Worm (Caenorhabditis elegans) whole organism, mixed stage, embryonic: ENCODE results near the gene F36A4.2.

Source experiments
- M03D4.4 ChIP-seq: sonication (generic microtip); optimal IDR thresholded peaks from 2 replicates; lab custom pipeline; 2017; ENCODE audit warnings: mild to moderate bottlenecking, missing genetic modification characterization, missing compliant biosample characterization
- ceh-39 ChIP-seq: fragments of 150-350 bp; optimal IDR thresholded peaks from 2 replicates; lab custom pipeline; 2014; ENCODE audit warnings: missing biosample characterization, missing genetic modification characterization
- ceh-43 ChIP-seq: fragments of 200-800 bp; sonication (Bioruptor generic); optimal IDR thresholded peaks from 2 replicates; lab custom pipeline; 2018; ENCODE audit warnings: mild to moderate bottlenecking, missing genetic modification characterization, moderate library complexity, missing compliant biosample characterization
- ceh-83 ChIP-seq: fragments of 200-800 bp; sonication (Bioruptor generic); optimal IDR thresholded peaks from 2 replicates; lab custom pipeline; 2018; ENCODE audit warnings: mild to moderate bottlenecking, missing genetic modification characterization, missing compliant biosample characterization
- ces-1 ChIP-seq: fragments of 150-350 bp; optimal IDR thresholded peaks from 2 replicates; lab custom pipeline; 2014; ENCODE audit warnings: missing biosample characterization, missing genetic modification reagents, missing genetic modification characterization
- cnd-1 ChIP-seq: fragments of 200-800 bp; sonication (Bioruptor generic); optimal IDR thresholded peaks from 2 replicates; lab custom pipeline; 2018; ENCODE audit warnings: mild to moderate bottlenecking, missing genetic modification characterization, missing compliant biosample characterization
- drap-1 ChIP-seq: fragments of 200-800 bp; sonication (Bioruptor generic); optimal IDR thresholded peaks from 3 replicates; lab custom pipeline; 2018; ENCODE audit warnings: mild to moderate bottlenecking, missing genetic modification characterization, missing compliant biosample characterization
- elt-1 ChIP-seq: sonication (generic microtip); optimal IDR thresholded peaks from 2 replicates; lab custom pipeline; 2017; ENCODE audit warnings: missing genetic modification characterization, mild to moderate bottlenecking, missing compliant biosample characterization, antibody characterized with exemption, moderate library complexity, borderline replicate concordance; ENCODE audit not compliant: insufficient read depth
- elt-3 ChIP-seq: fragments of 150-350 bp; optimal IDR thresholded peaks from 2 replicates; lab custom pipeline; 2014; ENCODE audit warnings: missing biosample characterization, missing genetic modification characterization
- flh-1 ChIP-seq: fragments of 200-800 bp; sonication (Bioruptor generic); optimal IDR thresholded peaks from 2 replicates; lab custom pipeline; 2018; ENCODE audit warnings: mild to moderate bottlenecking, missing genetic modification characterization, moderate library complexity, missing compliant biosample characterization
- ham-2 ChIP-seq: fragments of 200-800 bp; sonication (Bioruptor generic); optimal IDR thresholded peaks from 2 replicates; lab custom pipeline; 2018; ENCODE audit warnings: mild to moderate bottlenecking, missing genetic modification characterization, missing compliant biosample characterization
- hlh-1 ChIP-seq: fragments of 150-350 bp; optimal IDR thresholded peaks from 2 replicates; lab custom pipeline; 2014; ENCODE audit warnings: missing biosample characterization, missing genetic modification reagents, missing genetic modification characterization
- lin-13 ChIP-seq: fragments of 150-350 bp; optimal IDR thresholded peaks from 2 replicates; lab custom pipeline; 2014; ENCODE audit warnings: missing biosample characterization, missing genetic modification characterization
- lin-32 ChIP-seq: fragments of 200-800 bp; sonication (Bioruptor generic); optimal IDR thresholded peaks from 2 replicates; lab custom pipeline; 2018; ENCODE audit warnings: mild to moderate bottlenecking, missing genetic modification characterization, missing compliant biosample characterization
- lsy-2 ChIP-seq: fragments of 150-350 bp; optimal IDR thresholded peaks from 2 replicates; lab custom pipeline; 2014; ENCODE audit warnings: missing biosample characterization, missing genetic modification characterization
- mab-5 ChIP-seq: fragments of 150-350 bp; optimal IDR thresholded peaks from 2 replicates; lab custom pipeline; 2014; ENCODE audit warnings: missing biosample characterization, missing genetic modification characterization
- mep-1 ChIP-seq: fragments of 150-350 bp; optimal IDR thresholded peaks from 2 replicates; lab custom pipeline; 2017; ENCODE audit warnings: missing biosample characterization, missing genetic modification reagents, missing genetic modification characterization, inconsistent platforms
- mls-2 ChIP-seq: sonication (generic microtip); optimal IDR thresholded peaks from 2 replicates; lab custom pipeline; 2016; ENCODE audit warnings: mild to moderate bottlenecking, missing genetic modification characterization, moderate library complexity, missing compliant biosample characterization
- nhr-12 ChIP-seq: fragments of 150-350 bp; optimal IDR thresholded peaks from 2 replicates; lab custom pipeline; 2014; ENCODE audit warnings: missing biosample characterization, missing genetic modification characterization
- nhr-2 ChIP-seq: fragments of 150-350 bp; optimal IDR thresholded peaks from 2 replicates; lab custom pipeline; 2014; ENCODE audit warnings: missing biosample characterization, missing genetic modification characterization
- nhr-237 ChIP-seq: fragments of 150-350 bp; optimal IDR thresholded peaks from 2 replicates; lab custom pipeline; 2014; ENCODE audit warnings: missing biosample characterization, missing genetic modification characterization
- nhr-28 ChIP-seq: fragments of 150-350 bp; optimal IDR thresholded peaks from 2 replicates; lab custom pipeline; 2014; ENCODE audit warnings: missing biosample characterization, missing genetic modification characterization
- nhr-76 ChIP-seq: sonication (generic microtip); optimal IDR thresholded peaks from 2 replicates; lab custom pipeline; 2017; ENCODE audit warnings: missing biosample characterization, missing genetic modification characterization
- sem-2 ChIP-seq: fragments of 200-800 bp; sonication (Bioruptor generic); optimal IDR thresholded peaks from 2 replicates; lab custom pipeline; 2018; ENCODE audit warnings: mild to moderate bottlenecking, missing genetic modification characterization, missing compliant biosample characterization
- snpc-4 ChIP-seq: fragments of 150-350 bp; optimal IDR thresholded peaks from 2 replicates; lab custom pipeline; 2014; ENCODE audit warnings: missing biosample characterization, missing genetic modification characterization
- sptf-1 ChIP-seq: sonication (generic microtip); optimal IDR thresholded peaks from 2 replicates; lab custom pipeline; 2017; ENCODE audit warnings: mild to moderate bottlenecking, missing genetic modification characterization, moderate library complexity, missing compliant biosample characterization
- tbx-8 ChIP-seq: fragments of 200-800 bp; sonication (Bioruptor generic); optimal IDR thresholded peaks from 2 replicates; lab custom pipeline; 2018; ENCODE audit warnings: mild to moderate bottlenecking, missing genetic modification characterization, moderate library complexity, missing compliant biosample characterization
- unc-120 ChIP-seq: sonication (generic microtip); optimal IDR thresholded peaks from 2 replicates; lab custom pipeline; 2017; ENCODE audit warnings: missing genetic modification characterization, missing compliant biosample characterization; ENCODE audit not compliant: poor library complexity, severe bottlenecking
- unc-39 ChIP-seq: fragments of 150-350 bp; optimal IDR thresholded peaks from 2 replicates; lab custom pipeline; 2014; ENCODE audit warnings: missing biosample characterization, missing genetic modification characterization
- unc-62 ChIP-seq: fragments of 150-350 bp; optimal IDR thresholded peaks from 2 replicates; lab custom pipeline; 2014; ENCODE audit warnings: missing biosample characterization, missing genetic modification reagents, missing genetic modification characterization
- zip-8 ChIP-seq: fragments of 150-350 bp; optimal IDR thresholded peaks from 2 replicates; lab custom pipeline; 2014; ENCODE audit warnings: missing biosample characterization, missing genetic modification characterization
- ztf-11 ChIP-seq: fragments of 150-350 bp; optimal IDR thresholded peaks from 2 replicates; lab custom pipeline; 2014; ENCODE audit warnings: missing biosample characterization, missing genetic modification characterization

Gene F36A4.2

DNA sequence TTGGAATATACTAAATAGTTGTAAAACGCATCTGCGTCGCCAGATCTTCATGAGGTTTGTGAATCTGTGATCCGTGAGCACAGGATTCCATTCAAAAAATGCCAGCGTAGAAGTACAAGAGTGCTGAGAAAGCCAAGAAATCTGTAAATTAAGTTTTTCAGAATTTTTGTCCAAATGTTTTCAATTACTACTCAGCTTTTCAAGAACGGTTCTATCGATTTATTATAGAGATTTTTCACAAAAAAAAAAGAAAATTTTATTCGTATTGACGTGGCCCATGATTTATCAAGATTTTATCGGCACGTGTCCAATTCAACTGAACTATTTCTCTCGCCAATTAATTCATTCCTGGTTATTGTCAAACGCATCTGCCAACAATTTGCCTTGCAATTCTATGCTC, 1.7 kb upstream of the F36A4.2 start, which contains the start of gene F36A4.3:
Gene F36A4.3, plus strand, starts transcription at position 301 of the 400 bp plus-strand sequence.
- no peak for TF ChIP-seq zip-8
- no peak for TF ChIP-seq drap-1 (GFP tag; lab: Kevin White, UChicago)
- TF ChIP-seq M03D4.4 (tag; lab: Kevin White, UChicago) = no peak
- no peak for TF ChIP-seq snpc-4 (tag; lab: Kevin White, UChicago)
- no peak for TF ChIP-seq mab-5 (tag; lab: Kevin White, UChicago)
- no peak for TF ChIP-seq elt-1 (tag; lab: Kevin White, UChicago)
- no peak for TF ChIP-seq nhr-12 (tag; lab: Kevin White, UChicago)
- no peak for TF ChIP-seq unc-39 (tag; lab: Kevin White, UChicago)
- no peak for TF ChIP-seq unc-62 (GFP tag; lab: Kevin White, UChicago)
- no peak for TF ChIP-seq nhr-237 (tag; lab: Kevin White, UChicago)
- no peak for TF ChIP-seq ztf-11 (tag; lab: Kevin White, UChicago)
- TF ChIP-seq hlh-1 = no peak
- no peak for TF ChIP-seq ceh-83 (GFP tag; lab: Kevin White, UChicago)
- TF ChIP-seq mep-1 = no peak
- TF ChIP-seq ces-1 (GFP tag; lab: Kevin White, UChicago) = no peak
- no peak for TF ChIP-seq nhr-76
- TF ChIP-seq sptf-1 (tag; lab: Kevin White, UChicago) = no peak
- TF ChIP-seq lin-32 (GFP tag; lab: Kevin White, UChicago) = no peak
- TF ChIP-seq, all 35 proteins: peak for 0

DNA sequence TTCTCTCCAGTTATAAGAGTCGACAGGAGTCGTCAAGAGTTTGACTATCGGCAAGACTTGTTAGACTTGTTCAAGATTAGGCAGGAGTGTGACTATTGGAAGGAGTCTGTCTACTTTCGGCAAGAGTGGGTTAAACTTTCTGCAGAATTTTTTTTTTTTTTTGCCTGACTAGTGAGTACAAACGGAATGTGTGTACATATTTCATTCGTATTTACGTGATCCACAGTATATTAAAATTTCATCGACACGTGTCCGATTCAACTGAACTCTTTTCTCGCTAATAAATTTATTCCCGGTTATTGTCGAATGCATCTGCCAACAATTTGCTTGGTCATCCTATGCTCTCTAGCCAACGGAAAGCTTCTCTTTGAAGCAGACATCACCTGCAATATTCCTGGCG, 1.1 kb downstream of the F36A4.2 start, which contains the start of gene F36A4.1:
Gene F36A4.1, plus strand, starts transcription at position 301 of the 400 bp plus-strand sequence.
- TF ChIP-seq lin-13 (tag; lab: Kevin White, UChicago) (no peak), flh-1 (GFP tag; lab: Kevin White, UChicago) (no peak), sptf-1 (tag; lab: Kevin White, UChicago) (no peak), lsy-2 (tag; lab: Kevin White, UChicago) (no peak)

ce11 chrIV:4277694-4278093, 6.7 kb downstream of the F36A4.2 start, which contains the start of gene nhr-78:
TSS of gene nhr-78 (minus strand) at chrIV:4277875.
- TF ChIP-seq nhr-76 (no peak), ces-1 (GFP tag; lab: Kevin White, UChicago) (no peak), sem-2 (GFP tag; lab: Kevin White, UChicago) (no peak), ztf-11 (tag; lab: Kevin White, UChicago) (no peak), ceh-43 (no peak), mls-2 (tag; lab: Kevin White, UChicago) (no peak), snpc-4 (tag; lab: Kevin White, UChicago) (no peak), nhr-28 (tag; lab: Kevin White, UChicago) (no peak), hlh-1 (no peak), drap-1 (GFP tag; lab: Kevin White, UChicago) (no peak), cnd-1 (no peak), nhr-2 (no peak), ceh-39 (tag; lab: Kevin White, UChicago) (no peak), flh-1 (GFP tag; lab: Kevin White, UChicago) (no peak), tbx-8 (GFP tag; lab: Kevin White, UChicago) (no peak)
- TF ChIP-seq, all 35 proteins: peak for 0

- no peak for TF ChIP-seq unc-39 (tag; lab: Kevin White, UChicago)
- TF ChIP-seq, all 35 proteins: peak for 0
Observed at ce11 chrIV:4284020-4284419, 13.0 kb downstream of the F36A4.2 start, which contains the start of gene F15E6.6. TSS of gene F15E6.6 (minus strand) at chrIV:4284120.

ce11 chrIV:4284989-4285388, 14.0 kb downstream of the F36A4.2 start:
- TF ChIP-seq nhr-237 (tag; lab: Kevin White, UChicago) (no peak), nhr-76 (no peak), unc-120 (tag; lab: Kevin White, UChicago) (no peak), elt-1 (tag; lab: Kevin White, UChicago) (no peak), sptf-1 (tag; lab: Kevin White, UChicago) (no peak), ham-2 (no peak), zip-8 (no peak), cnd-1 (no peak), M03D4.4 (tag; lab: Kevin White, UChicago) (no peak), elt-3 (no peak), mab-5 (tag; lab: Kevin White, UChicago) (no peak), lsy-2 (tag; lab: Kevin White, UChicago) (no peak), tbx-8 (GFP tag; lab: Kevin White, UChicago) (no peak)
